Worm (Caenorhabditis elegans): ENCODE results near the gene Y45G5AM.9.
A peak's percentile ranks its signal among the peaks of the same experiment; 100 is the strongest.
"Not testable (repeated sequence)": the region's sequence is repeated elsewhere in the genome, so short reads cannot be mapped to it uniquely, and the experiment has no call there.

Y45G5AM.9 gene

ce11 chrV:4218268-4218667 is 23.8 kb upstream of the Y45G5AM.9 start:
- TF ChIP-seq mab-9 (GFP tag; IDR thresholded peaks at IDR 0.05) (peak; percentile 49; the same call in 1 of the 2 replicates), grh-1 (GFP tag; IDR thresholded peaks at IDR 0.05) (no peak), lin-14 (GFP tag; optimal IDR thresholded peaks at IDR 0.05) (peak; percentile 65)

- TF ChIP-seq nhr-20 (tag; optimal IDR thresholded peaks at IDR 0.05) (no peak), ztf-11 (tag; optimal IDR thresholded peaks at IDR 0.05) (no peak), dpl-1 (GFP tag; optimal IDR thresholded peaks at IDR 0.05) (no peak)
These were observed 22.5 kb upstream of the Y45G5AM.9 start for ce11 chrV:4216902-4217301.

- not testable (repeated sequence) for TF ChIP-seq lin-13 (GFP tag; optimal IDR thresholded peaks at IDR 0.05); nhr-76 (tag; optimal IDR thresholded peaks at IDR 0.05); unc-62 (GFP tag; optimal IDR thresholded peaks at IDR 0.05)
These were observed 21.4 kb upstream of the Y45G5AM.9 start, which contains the start of gene H43I07.4 for ce11 chrV:4215856-4216255. H43I07.4 (plus strand) TSS chrV:4216156.

ce11 chrV:4211521-4211920 is 17.1 kb upstream of the Y45G5AM.9 start:
- TF ChIP-seq fkh-10 (GFP tag; optimal IDR thresholded peaks at IDR 0.05) (peak; percentile 49), nhr-237 (tag; optimal IDR thresholded peaks at IDR 0.05) (no peak), ces-1 (GFP tag; optimal IDR thresholded peaks at IDR 0.05) (peak; percentile 25)

DNA sequence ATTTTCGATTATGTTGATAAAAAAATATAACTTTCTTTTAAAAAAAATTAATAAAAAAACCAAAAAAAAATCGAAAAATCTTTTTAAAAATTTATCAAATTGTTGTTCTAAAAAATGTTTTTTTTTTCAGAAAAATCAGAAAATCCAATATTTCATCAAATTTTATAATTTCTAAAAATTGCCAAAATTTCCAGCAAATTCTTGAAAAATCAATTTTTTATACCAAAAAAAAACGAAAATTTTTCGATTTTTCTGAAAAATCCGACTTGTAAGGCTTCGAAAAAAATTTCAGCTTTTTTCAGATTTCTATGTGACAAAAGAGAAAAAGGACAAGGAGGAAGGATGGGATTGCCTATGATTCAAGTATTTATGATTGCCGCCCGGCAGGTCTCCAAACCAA is 10.0 kb upstream of the Y45G5AM.9 start, which contains the start of gene H43I07.1:
Gene H43I07.1, plus strand, starts transcription at position 301 of the 400 bp plus-strand sequence.
- no peak for TF ChIP-seq nhr-84 (tag; optimal IDR thresholded peaks at IDR 0.05)
- no peak for TF ChIP-seq mef-2 (tag; optimal IDR thresholded peaks at IDR 0.05)
- TF ChIP-seq unc-62 (GFP tag; optimal IDR thresholded peaks at IDR 0.05) = no peak
- TF ChIP-seq vab-15 (tag; optimal IDR thresholded peaks at IDR 0.05) = no peak
- no peak for TF ChIP-seq unc-98 (GFP tag; IDR thresholded peaks at IDR 0.05)

DNA sequence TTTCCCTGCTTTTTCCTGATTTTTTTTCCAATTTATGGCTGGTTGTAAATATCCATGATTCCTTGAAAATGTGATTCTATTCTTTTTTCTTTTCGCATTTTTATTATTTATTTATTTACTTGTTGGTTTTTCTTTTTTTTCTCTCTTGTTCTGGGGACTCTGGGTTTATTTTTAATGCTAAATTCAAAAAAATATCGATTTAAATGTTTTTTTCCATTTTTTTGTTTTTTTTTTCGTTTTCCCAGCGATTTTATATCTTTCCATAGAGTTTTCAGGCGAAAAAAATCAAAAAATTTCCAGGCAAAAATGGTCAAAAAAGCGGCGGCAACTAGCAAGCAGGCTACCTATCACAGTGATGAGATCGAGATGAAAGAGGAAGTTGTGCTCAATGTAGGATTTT is 4.7 kb upstream of the Y45G5AM.9 start, which contains the start of gene rpac-40:
Gene rpac-40, plus strand, starts transcription at position 301 of the 400 bp plus-strand sequence.
- no peak for TF ChIP-seq lin-13 (GFP tag; optimal IDR thresholded peaks at IDR 0.05)
- no peak for TF ChIP-seq fkh-4 (tag; optimal IDR thresholded peaks at IDR 0.05; ENCODE audit: borderline replicate concordance)
- TF ChIP-seq lin-14 (GFP tag; optimal IDR thresholded peaks at IDR 0.05) = no peak
- no peak for TF ChIP-seq pqm-1 (tag; optimal IDR thresholded peaks at IDR 0.05)
- no peak for TF ChIP-seq snu-23 (GFP tag; optimal IDR thresholded peaks at IDR 0.05)
- TF ChIP-seq efl-3 (GFP tag; optimal IDR thresholded peaks at IDR 0.05) = no peak
- no peak for TF ChIP-seq mep-1 (tag; optimal IDR thresholded peaks at IDR 0.05)
- TF ChIP-seq ceh-88 (GFP tag; IDR thresholded peaks at IDR 0.05) = no peak
- no peak for TF ChIP-seq ztf-4 (tag; optimal IDR thresholded peaks at IDR 0.05)
- no peak for TF ChIP-seq ceh-82 (tag; optimal IDR thresholded peaks at IDR 0.05)
- no peak for TF ChIP-seq egl-27 (tag; optimal IDR thresholded peaks at IDR 0.05)
- TF ChIP-seq unc-98 (GFP tag; IDR thresholded peaks at IDR 0.05) = no peak
- TF ChIP-seq C16A3.4 (tag; optimal IDR thresholded peaks at IDR 0.05) = no peak
- no peak for TF ChIP-seq unc-86 (tag; optimal IDR thresholded peaks at IDR 0.05)
- no peak for TF ChIP-seq fos-1 (tag; optimal IDR thresholded peaks at IDR 0.05)
- no peak for TF ChIP-seq F16B12.6 (tag; optimal IDR thresholded peaks at IDR 0.05)
- TF ChIP-seq vab-15 (tag; optimal IDR thresholded peaks at IDR 0.05) = no peak
- no peak for TF ChIP-seq fkh-8 (tag; optimal IDR thresholded peaks at IDR 0.05)

ce11 chrV:4195283-4195682 is 846 bp upstream of the Y45G5AM.9 start, which contains the start of gene algn-5:
algn-5 (plus strand) TSS chrV:4195577.
- TF ChIP-seq nhr-20 (tag; optimal IDR thresholded peaks at IDR 0.05) (no peak), sup-37 (GFP tag; optimal IDR thresholded peaks at IDR 0.05) (no peak), rnt-1 (tag; optimal IDR thresholded peaks at IDR 0.05) (no peak), nhr-11 (tag; optimal IDR thresholded peaks at IDR 0.05) (no peak), nhr-77 (tag; optimal IDR thresholded peaks at IDR 0.05) (no peak), nhr-84 (tag; optimal IDR thresholded peaks at IDR 0.05) (no peak), fkh-10 (GFP tag; optimal IDR thresholded peaks at IDR 0.05) (no peak), C04F5.9 (tag; optimal IDR thresholded peaks at IDR 0.05) (no peak), ceh-8 (GFP tag; optimal IDR thresholded peaks at IDR 0.05) (no peak), nhr-28 (tag; optimal IDR thresholded peaks at IDR 0.05) (no peak), unc-86 (tag; optimal IDR thresholded peaks at IDR 0.05) (no peak), nhr-71 (tag; optimal IDR thresholded peaks at IDR 0.05) (no peak), irx-1 (tag; optimal IDR thresholded peaks at IDR 0.05) (no peak), alr-1 (tag; optimal IDR thresholded peaks at IDR 0.05; ENCODE audit: borderline replicate concordance) (no peak), elt-2 (tag; optimal IDR thresholded peaks at IDR 0.05) (no peak), ceh-90 (tag; optimal IDR thresholded peaks at IDR 0.05) (no peak)
